Fruit fly (Drosophila melanogaster) whole organism, embryonic: Measurements from ENCODE around the gene RpL8.

Source experiments
- Ada2b ChIP-seq: fragments of 200-800 bp; sonication (Bioruptor generic); IDR thresholded peaks from 2 replicates; pipeline ENCODE4 v1.3.6; 2022; ENCODE audit warnings: missing biosample characterization, missing genetic modification characterization
- Antp ChIP-seq: fragments of 200-800 bp; sonication (Bioruptor generic); optimal IDR thresholded peaks from 3 replicates; lab custom pipeline; 2016; ENCODE audit warnings: missing biosample characterization, missing genetic modification characterization
- CG10147 ChIP-seq: fragments of 200-800 bp; sonication (Bioruptor generic); optimal IDR thresholded peaks from 2 replicates; lab custom pipeline; 2019; ENCODE audit warnings: missing biosample characterization, mild to moderate bottlenecking, missing genetic modification characterization, moderate library complexity
- CG10431 ChIP-seq: fragments of 200-800 bp; sonication (Bioruptor generic); optimal IDR thresholded peaks from 3 replicates; lab custom pipeline; 2018; ENCODE audit warnings: missing biosample characterization, mild to moderate bottlenecking, missing genetic modification characterization
- CG10959 ChIP-seq: fragments of 200-800 bp; sonication (Bioruptor generic); IDR thresholded peaks from 2 replicates; pipeline ENCODE4 v1.3.6; 2022; ENCODE audit warnings: missing biosample characterization, missing genetic modification characterization
- CG11504 ChIP-seq: fragments of 200-800 bp; sonication (Bioruptor generic); optimal IDR thresholded peaks from 3 replicates; lab custom pipeline; 2019; ENCODE audit warnings: missing biosample characterization, mild to moderate bottlenecking, missing genetic modification characterization, moderate library complexity
- CG11560 ChIP-seq: fragments of 200-800 bp; sonication (Bioruptor generic); IDR thresholded peaks from 3 replicates; pipeline ENCODE4 v1.3.6; 2022; ENCODE audit warnings: missing biosample characterization, missing genetic modification characterization
- CG15601 ChIP-seq: fragments of 200-800 bp; sonication (Bioruptor generic); optimal IDR thresholded peaks from 3 replicates; lab custom pipeline; 2019; ENCODE audit warnings: missing biosample characterization, mild to moderate bottlenecking, missing genetic modification characterization, moderate library complexity
- CG18011 ChIP-seq: fragments of 200-800 bp; sonication (Bioruptor generic); optimal IDR thresholded peaks from 2 replicates; lab custom pipeline; 2017; ENCODE audit warnings: missing biosample characterization, missing genetic modification characterization, mild to moderate bottlenecking, moderate library complexity, missing genotype
- CG2120 ChIP-seq: fragments of 200-800 bp; sonication (Bioruptor generic); optimal IDR thresholded peaks from 3 replicates; lab custom pipeline; 2016; ENCODE audit warnings: missing biosample characterization, missing genetic modification characterization
- CG2875 ChIP-seq: fragments of 200-800 bp; sonication (Bioruptor generic); optimal IDR thresholded peaks from 2 replicates; lab custom pipeline; 2017; ENCODE audit warnings: missing biosample characterization, mild to moderate bottlenecking, missing genetic modification characterization, missing genetic modification reagents
- CG34422 ChIP-seq: fragments of 200-800 bp; sonication (Bioruptor generic); IDR thresholded peaks from 3 replicates; pipeline ENCODE4 v1.3.6; 2022; ENCODE audit warnings: missing biosample characterization, missing genetic modification characterization
- CG43689 ChIP-seq: fragments of 200-800 bp; sonication (Bioruptor generic); IDR thresholded peaks from 2 replicates; pipeline ENCODE4 v1.3.6; 2022; ENCODE audit warnings: missing biosample characterization, missing genetic modification characterization
- CG6654 ChIP-seq: fragments of 200-800 bp; sonication (Bioruptor generic); optimal IDR thresholded peaks from 2 replicates; lab custom pipeline; 2017; ENCODE audit warnings: missing biosample characterization, mild to moderate bottlenecking, missing genetic modification characterization
- CG7271 ChIP-seq: fragments of 200-800 bp; sonication (Bioruptor generic); optimal IDR thresholded peaks from 2 replicates; lab custom pipeline; 2018; ENCODE audit warnings: missing biosample characterization, mild to moderate bottlenecking, missing genetic modification characterization, moderate library complexity
- CG8478 ChIP-seq: fragments of >200 bp; optimal IDR thresholded peaks from 2 replicates; lab custom pipeline; 2018
- CG9437 ChIP-seq: fragments of 200-800 bp; sonication (Bioruptor generic); optimal IDR thresholded peaks from 2 replicates; lab custom pipeline; 2018; ENCODE audit warnings: missing biosample characterization, mild to moderate bottlenecking, missing genetic modification characterization
- Camta ChIP-seq: fragments of 200-800 bp; sonication (Bioruptor generic); optimal IDR thresholded peaks from 2 replicates; lab custom pipeline; 2016; ENCODE audit warnings: missing biosample characterization, missing genetic modification characterization
- Dad ChIP-seq: fragments of 200-800 bp; sonication (Bioruptor generic); optimal IDR thresholded peaks from 3 replicates; lab custom pipeline; 2016; ENCODE audit warnings: missing biosample characterization, missing genetic modification characterization
- Doc2 ChIP-seq: fragments of 200-800 bp; sonication (Bioruptor generic); IDR thresholded peaks from 2 replicates; pipeline ENCODE4 v1.3.6; 2022; ENCODE audit warnings: missing biosample characterization, missing genetic modification characterization
- Doc3 ChIP-seq: fragments of 200-800 bp; sonication (Bioruptor generic); IDR thresholded peaks from 3 replicates; pipeline ENCODE4 v1.3.6; 2022; ENCODE audit warnings: missing biosample characterization, missing genetic modification characterization; ENCODE audit not compliant: partially characterized antibody
- HLH54F ChIP-seq: fragments of 200-800 bp; sonication (Bioruptor generic); optimal IDR thresholded peaks from 3 replicates; lab custom pipeline; 2016; ENCODE audit warnings: missing biosample characterization, missing genetic modification characterization
- NFAT ChIP-seq: fragments of 200-800 bp; sonication (Bioruptor generic); IDR thresholded peaks from 2 replicates; pipeline ENCODE4 v1.3.6; 2022; ENCODE audit warnings: missing biosample characterization, missing genetic modification characterization
- Oli ChIP-seq: fragments of 200-800 bp; sonication (Bioruptor generic); optimal IDR thresholded peaks from 2 replicates; lab custom pipeline; 2018; ENCODE audit warnings: missing biosample characterization, mild to moderate bottlenecking, missing genetic modification characterization, moderate library complexity
- Sry-δ ChIP-seq: fragments of 200-800 bp; sonication (Bioruptor generic); optimal IDR thresholded peaks from 2 replicates; lab custom pipeline; 2016; ENCODE audit warnings: missing biosample characterization, missing genetic modification characterization
- Stat92E ChIP-seq, 3 experiments: fragments of >200 bp in 2 of 3; fragments of 200-800 bp in 1 of 3; sonication (Bioruptor generic) in 1 of 3; optimal IDR thresholded peaks; 2 replicates each; lab custom pipeline; 2017 to 2019; ENCODE audit warnings: missing biosample characterization in 3 of 3, missing genetic modification characterization in 3 of 3, mild to moderate bottlenecking in 1 of 3, moderate library complexity in 1 of 3
- al ChIP-seq: fragments of 200-800 bp; sonication (Bioruptor generic); IDR thresholded peaks from 2 replicates; pipeline ENCODE4 v1.3.6; 2022; ENCODE audit warnings: missing biosample characterization, missing genetic modification characterization
- az2 ChIP-seq: fragments of 200-800 bp; sonication (Bioruptor generic); optimal IDR thresholded peaks from 3 replicates; lab custom pipeline; 2016; ENCODE audit warnings: missing biosample characterization, missing genetic modification characterization
- caup ChIP-seq: fragments of 200-800 bp; sonication (Bioruptor generic); optimal IDR thresholded peaks from 3 replicates; lab custom pipeline; 2017; ENCODE audit warnings: missing biosample characterization, mild to moderate bottlenecking, missing genetic modification characterization, moderate library complexity; ENCODE audit not compliant: severe bottlenecking
- ci ChIP-seq: fragments of 200-800 bp; sonication (Bioruptor generic); IDR thresholded peaks from 3 replicates; pipeline ENCODE4 v1.3.6; 2022; ENCODE audit warnings: missing biosample characterization, missing genetic modification characterization
- crp ChIP-seq, 2 experiments: fragments of 200-800 bp; sonication (Bioruptor generic); optimal IDR thresholded peaks; 2 replicates in 1 of 2; 3 replicates in 1 of 2; lab custom pipeline; 2017; ENCODE audit warnings: missing biosample characterization in 2 of 2, missing genetic modification characterization in 2 of 2, mild to moderate bottlenecking in 1 of 2, moderate library complexity in 1 of 2
- cwo ChIP-seq: fragments of 200-800 bp; sonication (Bioruptor generic); optimal IDR thresholded peaks from 3 replicates; lab custom pipeline; 2017; ENCODE audit warnings: missing biosample characterization, missing genetic modification characterization, mild to moderate bottlenecking, moderate library complexity, missing genetic modification reagents
- eve ChIP-seq, 2 experiments: fragments of >200 bp; optimal IDR thresholded peaks; 2 replicates each; lab custom pipeline; 2017; ENCODE audit warnings: missing biosample characterization in 2 of 2, missing genetic modification characterization in 2 of 2
- exex ChIP-seq: fragments of 200-800 bp; sonication (Bioruptor generic); optimal IDR thresholded peaks from 4 replicates; lab custom pipeline; 2018; ENCODE audit warnings: missing biosample characterization, mild to moderate bottlenecking, missing genetic modification characterization, moderate library complexity
- fd64A ChIP-seq: fragments of 200-800 bp; sonication (Bioruptor generic); optimal IDR thresholded peaks from 3 replicates; lab custom pipeline; 2018; ENCODE audit warnings: missing biosample characterization, mild to moderate bottlenecking, missing genetic modification characterization
- fru ChIP-seq: fragments of >200 bp; optimal IDR thresholded peaks from 2 replicates; lab custom pipeline; 2017
- gfzf ChIP-seq: fragments of 200-800 bp; sonication (Bioruptor generic); optimal IDR thresholded peaks from 2 replicates; lab custom pipeline; 2016; ENCODE audit warnings: missing biosample characterization, mild to moderate bottlenecking, missing genetic modification characterization, moderate library complexity
- gro ChIP-seq: fragments of 200-800 bp; sonication (Bioruptor generic); optimal IDR thresholded peaks from 2 replicates; lab custom pipeline; 2016; ENCODE audit warnings: missing biosample characterization, missing genetic modification characterization
- kah ChIP-seq: fragments of 200-800 bp; sonication (Bioruptor generic); optimal IDR thresholded peaks from 2 replicates; lab custom pipeline; 2018; ENCODE audit warnings: missing biosample characterization, mild to moderate bottlenecking, missing genetic modification characterization
- kni ChIP-seq: fragments of 200-800 bp; sonication (Bioruptor generic); optimal IDR thresholded peaks from 3 replicates; lab custom pipeline; 2017; ENCODE audit warnings: mild to moderate bottlenecking, missing biosample characterization, missing genetic modification reagents, missing genetic modification characterization
- odd ChIP-seq: fragments of 200-800 bp; sonication (Bioruptor generic); optimal IDR thresholded peaks from 2 replicates; lab custom pipeline; 2017; ENCODE audit warnings: missing biosample characterization, mild to moderate bottlenecking, missing genetic modification characterization
- p53 ChIP-seq: fragments of 200-800 bp; sonication (Bioruptor generic); optimal IDR thresholded peaks from 2 replicates; lab custom pipeline; 2016; ENCODE audit warnings: missing biosample characterization, missing genetic modification characterization
- pnt ChIP-seq: fragments of 200-800 bp; sonication (Bioruptor generic); optimal IDR thresholded peaks from 3 replicates; lab custom pipeline; 2016; ENCODE audit warnings: missing biosample characterization, missing genetic modification characterization
- salm ChIP-seq: fragments of 200-800 bp; sonication (Bioruptor generic); optimal IDR thresholded peaks from 2 replicates; lab custom pipeline; 2018; ENCODE audit warnings: missing biosample characterization, mild to moderate bottlenecking, missing genetic modification characterization
- schlank ChIP-seq: fragments of 200-800 bp; sonication (Bioruptor generic); optimal IDR thresholded peaks from 2 replicates; lab custom pipeline; 2018; ENCODE audit warnings: missing biosample characterization, mild to moderate bottlenecking, missing genetic modification characterization
- sd ChIP-seq: fragments of 200-800 bp; sonication (Bioruptor generic); optimal IDR thresholded peaks from 3 replicates; lab custom pipeline; 2018; ENCODE audit warnings: missing biosample characterization, mild to moderate bottlenecking, missing genetic modification characterization, moderate library complexity
- ssp ChIP-seq: fragments of 200-800 bp; sonication (Bioruptor generic); IDR thresholded peaks from 2 replicates; pipeline ENCODE4 v1.3.6; 2022; ENCODE audit warnings: missing biosample characterization, missing genetic modification characterization
- twi ChIP-seq: fragments of 200-800 bp; optimal IDR thresholded peaks from 2 replicates; lab custom pipeline; 2019; ENCODE audit warnings: missing biosample characterization, mild to moderate bottlenecking, missing genetic modification characterization, moderate library complexity
- unpg ChIP-seq: fragments of 200-800 bp; sonication (Bioruptor generic); optimal IDR thresholded peaks from 3 replicates; lab custom pipeline; 2018; ENCODE audit warnings: missing biosample characterization, mild to moderate bottlenecking, missing genetic modification characterization, moderate library complexity
- z ChIP-seq: fragments of 200-800 bp; sonication (Bioruptor generic); IDR thresholded peaks from 3 replicates; pipeline ENCODE4 v1.3.6; 2022; ENCODE audit warnings: missing biosample characterization, missing genetic modification characterization
- zfh1 ChIP-seq: fragments of 200-800 bp; sonication (Bioruptor generic); IDR thresholded peaks from 3 replicates; pipeline ENCODE4 v1.3.6; 2022; ENCODE audit warnings: missing biosample characterization, missing genetic modification characterization

The RpL8 gene

DNA sequence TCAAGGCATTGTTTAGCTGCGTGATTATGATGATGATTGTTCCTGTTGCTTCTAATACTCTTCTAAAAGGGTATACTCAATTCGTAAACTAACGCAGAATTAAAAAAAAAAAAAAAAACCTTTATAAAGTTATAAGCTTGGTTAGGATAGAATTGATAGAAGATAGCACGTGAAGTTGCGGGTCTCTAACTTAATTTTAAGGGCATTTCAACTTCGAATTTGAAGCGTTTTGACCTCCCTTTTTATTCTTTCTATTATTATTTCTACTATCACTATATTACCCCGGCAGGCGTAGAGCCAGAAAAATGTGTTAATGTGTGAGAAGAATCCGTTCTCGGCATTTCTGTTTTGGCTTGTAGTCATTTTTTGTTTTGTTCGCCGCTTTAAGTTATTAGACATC is 8.5 kb upstream of the RpL8 start (continued):
- no peak for TF ChIP-seq schlank (tag; lab: Kevin White, UChicago)
- TF ChIP-seq Doc2 (GFP tag; lab: Robert Waterston, UW), result no peak
- TF ChIP-seq z, result no peak
- no peak for TF ChIP-seq CG43689
- TF ChIP-seq unpg (GFP tag; lab: Kevin White, UChicago), result peak; percentile 65
- peak; percentile 25 for TF ChIP-seq cwo
- no peak for TF ChIP-seq fru (lab: Kevin White, UChicago)
- no peak for TF ChIP-seq NFAT (GFP tag; lab: Robert Waterston, UW)
- TF ChIP-seq kah (GFP tag; lab: Kevin White, UChicago), result no peak
- TF ChIP-seq CG2120, result peak; percentile 75
- TF ChIP-seq twi (tag; lab: Kevin White, UChicago), result peak; percentile 46
- TF ChIP-seq salm, result peak; percentile 31
- TF ChIP-seq ssp (GFP tag; lab: Robert Waterston, UW), result no peak
- TF ChIP-seq crp (GFP tag; optimal IDR thresholded peaks at IDR 0.05; lab: Kevin White, UChicago), result no peak
- no peak for TF ChIP-seq HLH54F (GFP tag; lab: Kevin White, UChicago)
- peak; percentile 12 for TF ChIP-seq Sry-δ (GFP tag; lab: Kevin White, UChicago)
- peak; percentile 80 for TF ChIP-seq CG15601 (tag; lab: Kevin White, UChicago)
- peak; percentile 67 for TF ChIP-seq Ada2b (GFP tag; lab: Robert Waterston, UW)
- no peak for TF ChIP-seq fd64A
- TF ChIP-seq odd (GFP tag; lab: Kevin White, UChicago), result peak; percentile 48
- peak; percentile 55 for TF ChIP-seq Camta (GFP tag; lab: Kevin White, UChicago)
- TF ChIP-seq p53 (GFP tag; lab: Kevin White, UChicago), result no peak
- peak; percentile 12 for TF ChIP-seq CG9437 (GFP tag; lab: Kevin White, UChicago)
- TF ChIP-seq CG10431 (GFP tag; lab: Kevin White, UChicago), result peak; percentile 56
- peak; percentile 33 for TF ChIP-seq Dad (GFP tag; lab: Kevin White, UChicago)
- peak; percentile 51 for TF ChIP-seq CG10959 (GFP tag; lab: Robert Waterston, UW)
- TF ChIP-seq az2 (GFP tag; lab: Kevin White, UChicago), result peak; percentile 65
- TF ChIP-seq eve (GFP tag; optimal IDR thresholded peaks at IDR 0.05; lab: Kevin White, UChicago), result peak in 1 of 2 experiments; percentile 55
- TF ChIP-seq sd (tag; lab: Kevin White, UChicago), result peak; percentile 48
- no peak for TF ChIP-seq CG18011 (GFP tag; lab: Kevin White, UChicago)
- TF ChIP-seq CG11504 (tag; lab: Kevin White, UChicago), result peak; percentile 77
- TF ChIP-seq gfzf (GFP tag; lab: Kevin White, UChicago), result no peak
- TF ChIP-seq CG34422 (GFP tag; lab: Robert Waterston, UW), result peak; percentile 50; the same call in 1 of the 3 replicates
- TF ChIP-seq Oli (tag; lab: Kevin White, UChicago), result peak; percentile 67
- TF ChIP-seq CG6654 (GFP tag; lab: Kevin White, UChicago), result peak; percentile 40
- peak; percentile 14 for TF ChIP-seq pnt (GFP tag; lab: Kevin White, UChicago)
- TF ChIP-seq caup (GFP tag; lab: Kevin White, UChicago), result peak; percentile 46
- TF ChIP-seq CG10147 (GFP tag; lab: Kevin White, UChicago), result peak; percentile 58
- TF ChIP-seq kni (GFP tag; lab: Kevin White, UChicago), result no peak
- TF ChIP-seq exex, result no peak
- peak; percentile 20 for TF ChIP-seq Antp (GFP tag; lab: Kevin White, UChicago)
- peak; percentile 40; the same call in 1 of the 2 replicates for TF ChIP-seq al
- TF ChIP-seq zfh1 (GFP tag; lab: Robert Waterston, UW), result no peak
- TF ChIP-seq CG8478, result no peak
- no peak for TF ChIP-seq gro (GFP tag; lab: Kevin White, UChicago)
- peak; percentile 32 for TF ChIP-seq CG2875 (GFP tag; lab: Kevin White, UChicago)
- no peak for TF ChIP-seq CG11560 (tag; lab: Robert Waterston, UW)
- TF ChIP-seq Doc3 (GFP tag; lab: Robert Waterston, UW), result no peak
- TF ChIP-seq Stat92E (GFP tag; optimal IDR thresholded peaks at IDR 0.05; lab: Kevin White, UChicago), result no peak
- TF ChIP-seq CG7271 (tag; lab: Kevin White, UChicago), result no peak
- peak; percentile 75 for TF ChIP-seq ci
